Worm (Caenorhabditis elegans): Measurements from ENCODE around the gene kgb-2.

DNA sequence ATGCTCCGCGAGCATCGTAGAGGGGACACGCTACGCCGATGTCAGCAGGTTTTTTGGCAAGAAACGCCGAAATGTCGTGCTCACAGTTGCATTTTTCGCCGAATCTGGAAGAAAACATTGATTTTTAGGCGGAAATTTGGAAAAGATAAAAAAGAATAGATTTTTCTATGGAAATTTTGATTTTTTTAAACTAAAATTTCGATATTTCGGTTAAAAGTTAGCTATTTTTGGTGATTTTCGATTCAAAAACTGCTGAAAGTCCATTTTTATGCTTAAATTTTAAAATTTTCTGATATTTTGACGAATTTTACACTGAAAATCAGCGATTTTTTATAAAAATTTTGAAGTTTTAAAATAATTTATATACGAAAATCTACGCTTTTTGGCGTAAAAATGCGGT, 9.2 kb upstream of the kgb-2 start:
- no peak for TF ChIP-seq lsy-2 (tag; optimal IDR thresholded peaks at IDR 0.05)
- TF ChIP-seq nhr-10 (tag; optimal IDR thresholded peaks at IDR 0.05), result no peak
- TF ChIP-seq mdl-1 (tag; optimal IDR thresholded peaks at IDR 0.05), result no peak

Measured in whole organism, L4 larva.